Worm (Caenorhabditis elegans) whole organism, L1 larva: ENCODE data around the gene srj-1.
A peak's percentile ranks its signal among the peaks of the same experiment; 100 is the strongest.

Source experiments
- F16B12.6 ChIP-seq: fragments of 150-350 bp; optimal IDR thresholded peaks from 2 replicates; lab custom pipeline; 2014; ENCODE audit warnings: missing biosample characterization, missing genetic modification characterization
- ama-1 ChIP-seq: fragments of 150-350 bp; optimal IDR thresholded peaks from 2 replicates; lab custom pipeline; 2014
- ceh-90 ChIP-seq: sonication (generic microtip); optimal IDR thresholded peaks from 2 replicates; lab custom pipeline; 2016; ENCODE audit warnings: missing genetic modification characterization, missing compliant biosample characterization
- egl-27 ChIP-seq, 2 experiments: fragments of 150-350 bp in 1 of 2; sonication (generic microtip); optimal IDR thresholded peaks; 3 replicates each; lab custom pipeline; 2017 to 2018; ENCODE audit warnings: missing biosample characterization in 2 of 2, missing genetic modification characterization in 2 of 2, missing genetic modification reagents in 2 of 2
- mef-2 ChIP-seq: fragments of 150-350 bp; optimal IDR thresholded peaks from 2 replicates; lab custom pipeline; 2014; ENCODE audit warnings: missing biosample characterization, missing genetic modification characterization
- skn-1 ChIP-seq: fragments of 150-350 bp; optimal IDR thresholded peaks from 2 replicates; lab custom pipeline; 2014; ENCODE audit warnings: missing biosample characterization, missing genetic modification characterization

- TF ChIP-seq egl-27 (tag; optimal IDR thresholded peaks at IDR 0.05; lab: Kevin White, UChicago) (peak; percentile 43 to 78), mef-2 (peak; percentile 81), ama-1 (lab: Kevin White, UChicago) (no peak), F16B12.6 (no peak), skn-1 (tag; lab: Kevin White, UChicago) (peak; percentile 54), ceh-90 (tag; lab: Kevin White, UChicago) (no peak)
Observed at ce11 chrIV:11956387-11956786, 8.8 kb downstream of the srj-1 start.
